Worm (Caenorhabditis elegans): ENCODE data around the gene nspg-4.

- TF ChIP-seq elt-1 (tag; optimal IDR thresholded peaks at IDR 0.05) (no peak), egl-27 (tag; optimal IDR thresholded peaks at IDR 0.05) (no peak), alr-1 (tag; optimal IDR thresholded peaks at IDR 0.05) (no peak), R02D3.7 (tag; optimal IDR thresholded peaks at IDR 0.05) (no peak), unc-62 (GFP tag; optimal IDR thresholded peaks at IDR 0.05) (no peak), ceh-82 (tag; optimal IDR thresholded peaks at IDR 0.05) (no peak), lsy-2 (tag; optimal IDR thresholded peaks at IDR 0.05) (no peak), ama-1 (optimal IDR thresholded peaks at IDR 0.05) (no peak), unc-39 (tag; optimal IDR thresholded peaks at IDR 0.05) (no peak)
Observed at ce11 chrX:3334115-3334514, 16.1 kb downstream of the nspg-4 start.

Data from whole organism, L2 larva.